Worm (Caenorhabditis elegans) whole organism, late embryonic: ENCODE measurements around the gene oatr-1.

Source experiments
- C08G9.2 ChIP-seq: sonication (generic microtip); optimal IDR thresholded peaks from 2 replicates; lab custom pipeline; 2016; ENCODE audit warnings: mild to moderate bottlenecking, missing genetic modification characterization, moderate library complexity, missing compliant biosample characterization
- F13H6.1 ChIP-seq: sonication (generic microtip); optimal IDR thresholded peaks from 2 replicates; lab custom pipeline; 2016; ENCODE audit warnings: missing genetic modification characterization, missing compliant biosample characterization
- K09A11.1 ChIP-seq: sonication (generic microtip); optimal IDR thresholded peaks from 2 replicates; lab custom pipeline; 2017; ENCODE audit warnings: antibody characterized with exemption, mild to moderate bottlenecking, missing genetic modification characterization, missing compliant biosample characterization; ENCODE audit not compliant: insufficient read depth
- Y22D7AL.16 ChIP-seq: sonication (generic microtip); optimal IDR thresholded peaks from 2 replicates; lab custom pipeline; 2016; ENCODE audit warnings: missing genetic modification characterization, missing compliant biosample characterization
- ahr-1 ChIP-seq: sonication (generic microtip); optimal IDR thresholded peaks from 2 replicates; lab custom pipeline; 2016; ENCODE audit warnings: missing genetic modification characterization, missing compliant biosample characterization
- ama-1 ChIP-seq: fragments of 150-350 bp; optimal IDR thresholded peaks from 2 replicates; lab custom pipeline; 2014
- ceh-14 ChIP-seq: sonication (generic microtip); optimal IDR thresholded peaks from 2 replicates; lab custom pipeline; 2016; ENCODE audit warnings: missing genotype, missing genetic modification characterization, missing compliant biosample characterization
- ceh-18 ChIP-seq: sonication (generic microtip); optimal IDR thresholded peaks from 2 replicates; lab custom pipeline; 2016; ENCODE audit warnings: missing genetic modification characterization, missing compliant biosample characterization
- ceh-2 ChIP-seq: sonication (generic microtip); optimal IDR thresholded peaks from 2 replicates; lab custom pipeline; 2016; ENCODE audit warnings: missing genotype, missing genetic modification characterization, missing compliant biosample characterization
- ceh-22 ChIP-seq: sonication (generic microtip); optimal IDR thresholded peaks from 2 replicates; lab custom pipeline; 2017; ENCODE audit warnings: missing biosample characterization, missing genetic modification characterization
- ceh-24 ChIP-seq: sonication (generic microtip); optimal IDR thresholded peaks from 2 replicates; lab custom pipeline; 2016; ENCODE audit warnings: mild to moderate bottlenecking, missing genetic modification characterization, missing compliant biosample characterization
- ceh-30 ChIP-seq: fragments of 150-350 bp; optimal IDR thresholded peaks from 2 replicates; lab custom pipeline; 2014; ENCODE audit warnings: missing biosample characterization, missing genetic modification characterization
- ceh-31 ChIP-seq: sonication (generic microtip); optimal IDR thresholded peaks from 2 replicates; lab custom pipeline; 2016; ENCODE audit warnings: missing genetic modification characterization, missing compliant biosample characterization
- ceh-34 ChIP-seq: sonication (generic microtip); optimal IDR thresholded peaks from 2 replicates; lab custom pipeline; 2016; ENCODE audit warnings: mild to moderate bottlenecking, missing genetic modification characterization, missing compliant biosample characterization
- dve-1 ChIP-seq: sonication (generic microtip); optimal IDR thresholded peaks from 2 replicates; lab custom pipeline; 2017; ENCODE audit warnings: antibody characterized with exemption, mild to moderate bottlenecking, missing genetic modification characterization, missing compliant biosample characterization
- elt-2 ChIP-seq: sonication (generic microtip); optimal IDR thresholded peaks from 2 replicates; lab custom pipeline; 2016; ENCODE audit warnings: missing genetic modification reagents, missing genetic modification characterization, missing compliant biosample characterization
- eyg-1 ChIP-seq: sonication (generic microtip); optimal IDR thresholded peaks from 2 replicates; lab custom pipeline; 2016; ENCODE audit warnings: missing genotype, missing genetic modification characterization, missing compliant biosample characterization
- fkh-10 ChIP-seq: fragments of 150-350 bp; optimal IDR thresholded peaks from 2 replicates; lab custom pipeline; 2014; ENCODE audit warnings: missing biosample characterization, missing genetic modification reagents, missing genetic modification characterization
- hlh-15 ChIP-seq: sonication (generic microtip); optimal IDR thresholded peaks from 2 replicates; lab custom pipeline; 2016; ENCODE audit warnings: missing genetic modification characterization, missing compliant biosample characterization
- hlh-30 ChIP-seq: sonication (generic microtip); optimal IDR thresholded peaks from 2 replicates; lab custom pipeline; 2017; ENCODE audit warnings: antibody characterized with exemption, missing genetic modification characterization, missing compliant biosample characterization; ENCODE audit not compliant: insufficient read depth
- hlh-6 ChIP-seq: sonication (generic microtip); optimal IDR thresholded peaks from 2 replicates; lab custom pipeline; 2016; ENCODE audit warnings: missing genotype, missing genetic modification characterization, missing compliant biosample characterization
- lim-6 ChIP-seq: sonication (generic microtip); optimal IDR thresholded peaks from 2 replicates; lab custom pipeline; 2016; ENCODE audit warnings: missing genetic modification characterization, missing compliant biosample characterization
- mec-3 ChIP-seq: sonication (generic microtip); optimal IDR thresholded peaks from 2 replicates; lab custom pipeline; 2016; ENCODE audit warnings: borderline replicate concordance, missing genetic modification characterization, missing compliant biosample characterization
- nhr-11 ChIP-seq: fragments of 150-350 bp; optimal IDR thresholded peaks from 2 replicates; lab custom pipeline; 2014; ENCODE audit warnings: missing biosample characterization, missing genetic modification characterization
- nhr-232 ChIP-seq: sonication (generic microtip); optimal IDR thresholded peaks from 2 replicates; lab custom pipeline; 2016; ENCODE audit warnings: missing genetic modification characterization, missing compliant biosample characterization
- pat-9 ChIP-seq: fragments of 200-800 bp; sonication (Bioruptor generic); optimal IDR thresholded peaks from 2 replicates; lab custom pipeline; 2018; ENCODE audit warnings: mild to moderate bottlenecking, missing genetic modification characterization, moderate library complexity, missing compliant biosample characterization
- pha-4 ChIP-seq: fragments of 150-350 bp; optimal IDR thresholded peaks from 2 replicates; lab custom pipeline; 2018; ENCODE audit warnings: missing biosample characterization, missing genetic modification reagents, missing genetic modification characterization
- pqm-1 ChIP-seq: sonication (generic microtip); optimal IDR thresholded peaks from 2 replicates; lab custom pipeline; 2016; ENCODE audit warnings: missing genetic modification characterization, missing compliant biosample characterization
- ref-2 ChIP-seq: sonication (generic microtip); optimal IDR thresholded peaks from 2 replicates; lab custom pipeline; 2016; ENCODE audit warnings: missing genetic modification characterization, missing compliant biosample characterization
- rnt-1 ChIP-seq: sonication (generic microtip); optimal IDR thresholded peaks from 2 replicates; lab custom pipeline; 2016; ENCODE audit warnings: missing genetic modification characterization, missing compliant biosample characterization
- sdc-2 ChIP-seq: sonication (generic microtip); optimal IDR thresholded peaks from 2 replicates; lab custom pipeline; 2016; ENCODE audit warnings: missing genotype, missing genetic modification characterization, missing compliant biosample characterization
- sox-2 ChIP-seq: fragments of 200-800 bp; sonication (Bioruptor generic); IDR thresholded peaks from 2 replicates; pipeline ENCODE4 v1.3.6; 2022; ENCODE audit warnings: missing genetic modification reagents, missing genetic modification characterization, missing compliant biosample characterization
- syd-9 ChIP-seq: sonication (generic microtip); optimal IDR thresholded peaks from 2 replicates; lab custom pipeline; 2016; ENCODE audit warnings: mild to moderate bottlenecking, missing genetic modification characterization, moderate library complexity, missing compliant biosample characterization
- tbx-2 ChIP-seq: sonication (generic microtip); optimal IDR thresholded peaks from 2 replicates; lab custom pipeline; 2016; ENCODE audit warnings: missing genetic modification characterization, missing compliant biosample characterization
- tbx-7 ChIP-seq: sonication (generic microtip); optimal IDR thresholded peaks from 2 replicates; lab custom pipeline; 2016; ENCODE audit warnings: missing genotype, missing genetic modification characterization, missing compliant biosample characterization
- unc-55 ChIP-seq: sonication (generic microtip); optimal IDR thresholded peaks from 2 replicates; lab custom pipeline; 2017; ENCODE audit warnings: missing biosample characterization, missing genetic modification reagents, missing genetic modification characterization
- unc-86 ChIP-seq: sonication (generic microtip); optimal IDR thresholded peaks from 2 replicates; lab custom pipeline; 2016; ENCODE audit warnings: missing genetic modification characterization, missing compliant biosample characterization
- ztf-16 ChIP-seq: sonication (generic microtip); optimal IDR thresholded peaks from 2 replicates; lab custom pipeline; 2017; ENCODE audit warnings: missing genetic modification characterization, missing compliant biosample characterization

The oatr-1 gene

ce11 chrIII:6362323-6362922 is 33.6 kb downstream of the oatr-1 start (continued):
- TF ChIP-seq ceh-30 (no peak), eyg-1 (no peak), syd-9 (tag; lab: Kevin White, UChicago) (no peak), sox-2 (GFP tag; lab: Robert Waterston, UW) (no peak)
- TF ChIP-seq, all 69 proteins: peak for 3

ce11 chrIII:6361560-6361959 is 34.4 kb downstream of the oatr-1 start:
- peak; percentile 91 for TF ChIP-seq elt-2
- TF ChIP-seq tbx-7 (tag; lab: Kevin White, UChicago), result no peak
- no peak for TF ChIP-seq F13H6.1
- no peak for TF ChIP-seq ceh-34 (tag; lab: Kevin White, UChicago)
- no peak for TF ChIP-seq hlh-6 (tag; lab: Kevin White, UChicago)
- TF ChIP-seq, all 69 proteins: peak for 1

ce11 chrIII:6360825-6361224 is 35.2 kb downstream of the oatr-1 start:
- no peak for TF ChIP-seq ceh-18
- no peak for TF ChIP-seq ceh-14 (tag; lab: Kevin White, UChicago)

- TF ChIP-seq unc-55 (GFP tag; lab: Kevin White, UChicago) (peak; percentile 25), ceh-18 (peak; percentile 34), F13H6.1 (no peak)
Observed at ce11 chrIII:6360114-6360513, 35.9 kb downstream of the oatr-1 start.

- TF ChIP-seq hlh-30 (tag; lab: Kevin White, UChicago) (peak; percentile 2), tbx-7 (tag; lab: Kevin White, UChicago) (no peak)
- TF ChIP-seq, all 69 proteins: peak for 1
Observed at ce11 chrIII:6359171-6359854, 36.7 kb downstream of the oatr-1 start.

- no peak for TF ChIP-seq eyg-1
- TF ChIP-seq nhr-232 (tag; lab: Kevin White, UChicago), result no peak
- no peak for TF ChIP-seq ceh-22
- TF ChIP-seq unc-86 (tag; lab: Kevin White, UChicago), result no peak
- no peak for TF ChIP-seq ceh-2 (tag; lab: Kevin White, UChicago)
- no peak for TF ChIP-seq pha-4 (tag; lab: Kevin White, UChicago)
- TF ChIP-seq K09A11.1 (tag; lab: Kevin White, UChicago), result no peak
- TF ChIP-seq ceh-30, result no peak
- TF ChIP-seq lim-6 (tag; lab: Kevin White, UChicago), result no peak
- no peak for TF ChIP-seq F13H6.1
- TF ChIP-seq ceh-18, result no peak
- TF ChIP-seq ref-2 (tag; lab: Kevin White, UChicago), result no peak
- no peak for TF ChIP-seq hlh-15 (tag; lab: Kevin White, UChicago)
- TF ChIP-seq fkh-10, result no peak
- no peak for TF ChIP-seq nhr-11 (tag; lab: Kevin White, UChicago)
Observed at ce11 chrIII:6358704-6359103, 37.3 kb downstream of the oatr-1 start.

ce11 chrIII:6356764-6357163 is 39.2 kb downstream of the oatr-1 start:
- no peak for TF ChIP-seq C08G9.2
- no peak for TF ChIP-seq ama-1 (lab: Kevin White, UChicago)
- TF ChIP-seq sox-2 (GFP tag; lab: Robert Waterston, UW), result no peak
- no peak for TF ChIP-seq ceh-31
- no peak for TF ChIP-seq pqm-1 (tag; lab: Kevin White, UChicago)
- TF ChIP-seq rnt-1, result no peak
- TF ChIP-seq hlh-30 (tag; lab: Kevin White, UChicago), result no peak
- TF ChIP-seq ahr-1 (tag; lab: Kevin White, UChicago), result no peak
- no peak for TF ChIP-seq ceh-24 (tag; lab: Kevin White, UChicago)
- no peak for TF ChIP-seq ceh-18
- no peak for TF ChIP-seq hlh-15 (tag; lab: Kevin White, UChicago)
- TF ChIP-seq sdc-2, result no peak
- no peak for TF ChIP-seq mec-3 (tag; lab: Kevin White, UChicago)
- TF ChIP-seq Y22D7AL.16 (tag; lab: Kevin White, UChicago), result no peak
- TF ChIP-seq tbx-2 (tag; lab: Kevin White, UChicago), result no peak
- no peak for TF ChIP-seq pat-9 (tag; lab: Kevin White, UChicago)
- no peak for TF ChIP-seq dve-1 (tag; lab: Kevin White, UChicago)
- no peak for TF ChIP-seq fkh-10
- no peak for TF ChIP-seq ztf-16 (tag; lab: Kevin White, UChicago)
